Worm (Caenorhabditis elegans) whole organism, L4 larva: ENCODE data around the gene W04D12.1.

Experiments used
- F10B5.3 ChIP-seq: sonication (generic microtip); optimal IDR thresholded peaks from 2 replicates; lab custom pipeline; 2016; ENCODE audit warnings: mild to moderate bottlenecking, missing genetic modification characterization, missing compliant biosample characterization
- F49E8.2 ChIP-seq: sonication (generic microtip); optimal IDR thresholded peaks from 2 replicates; lab custom pipeline; 2016; ENCODE audit warnings: missing compliant biosample characterization, mild to moderate bottlenecking, missing genetic modification characterization, borderline replicate concordance
- T20F7.1 ChIP-seq: fragments of 200-800 bp; sonication (Bioruptor generic); optimal IDR thresholded peaks from 2 replicates; lab custom pipeline; 2018; ENCODE audit warnings: mild to moderate bottlenecking, missing genetic modification characterization, missing compliant biosample characterization
- T26A8.4 ChIP-seq: fragments of 200-800 bp; sonication (Bioruptor generic); IDR thresholded peaks from 2 replicates; pipeline ENCODE4 v1.3.6; 2022; ENCODE audit warnings: missing genetic modification characterization, missing compliant biosample characterization
- Y105C5A.15 ChIP-seq: fragments of 200-800 bp; sonication (Bioruptor generic); IDR thresholded peaks from 2 replicates; pipeline ENCODE4 v1.3.6; 2022; ENCODE audit warnings: missing genetic modification characterization, missing compliant biosample characterization
- Y48G9A.11 ChIP-seq: fragments of 200-800 bp; sonication (Bioruptor generic); IDR thresholded peaks from 2 replicates; pipeline ENCODE4 v1.3.6; 2022; ENCODE audit warnings: missing genetic modification reagents, missing genetic modification characterization, missing compliant biosample characterization
- Y5F2A.4 ChIP-seq: fragments of 200-800 bp; sonication (Bioruptor generic); optimal IDR thresholded peaks from 2 replicates; lab custom pipeline; 2018; ENCODE audit warnings: mild to moderate bottlenecking, missing genetic modification characterization, missing compliant biosample characterization
- aha-1 ChIP-seq: fragments of 150-350 bp; peaks from one replicate; lab custom pipeline; 2014; ENCODE audit warnings: missing biosample characterization, missing genetic modification characterization
- aly-2 ChIP-seq: sonication (generic microtip); optimal IDR thresholded peaks from 2 replicates; lab custom pipeline; 2018; ENCODE audit warnings: missing biosample characterization, missing genetic modification characterization
- attf-4 ChIP-seq: sonication (generic microtip); optimal IDR thresholded peaks from 3 replicates; lab custom pipeline; 2017; ENCODE audit warnings: missing biosample characterization, missing genetic modification characterization
- ceh-20 ChIP-seq: fragments of 200-800 bp; sonication (Bioruptor generic); IDR thresholded peaks from 2 replicates; pipeline ENCODE4 v1.3.6; 2022; ENCODE audit warnings: missing genetic modification reagents, missing genetic modification characterization, missing compliant biosample characterization
- ceh-32 ChIP-seq: sonication (generic microtip); optimal IDR thresholded peaks from 2 replicates; lab custom pipeline; 2016; ENCODE audit warnings: mild to moderate bottlenecking, missing genetic modification characterization, missing compliant biosample characterization; ENCODE audit not compliant: poor library complexity
- ceh-62 ChIP-seq: sonication (generic microtip); optimal IDR thresholded peaks from 2 replicates; lab custom pipeline; 2017; ENCODE audit warnings: missing biosample characterization, missing genetic modification characterization
- ceh-82 ChIP-seq: sonication (generic microtip); optimal IDR thresholded peaks from 2 replicates; lab custom pipeline; 2017; ENCODE audit warnings: missing biosample characterization, missing genetic modification characterization
- daf-16 ChIP-seq, 3 experiments: sonication (generic microtip); optimal IDR thresholded peaks; 2 replicates each; lab custom pipeline; 2016 to 2017; ENCODE audit warnings: missing genetic modification characterization in 3 of 3, missing genetic modification reagents in 3 of 3, mild to moderate bottlenecking in 2 of 3, missing compliant biosample characterization in 2 of 3, missing biosample characterization in 1 of 3, moderate library complexity in 1 of 3
- daf-19 ChIP-seq: fragments of 200-800 bp; sonication (Bioruptor generic); conservative IDR thresholded peaks from 2 replicates; pipeline ENCODE4 v1.3.6; 2022; ENCODE audit warnings: missing genetic modification characterization, missing compliant biosample characterization
- daf-8 ChIP-seq: fragments of 200-800 bp; sonication (Bioruptor generic); IDR thresholded peaks from 2 replicates; pipeline ENCODE4 v1.3.6; 2022; ENCODE audit warnings: missing genetic modification characterization, missing compliant biosample characterization
- dmd-6 ChIP-seq: fragments of 200-800 bp; sonication (Bioruptor generic); IDR thresholded peaks from 2 replicates; pipeline ENCODE4 v1.3.6; 2022; ENCODE audit warnings: missing genetic modification reagents, missing genetic modification characterization, missing compliant biosample characterization
- dmd-9 ChIP-seq: fragments of 200-800 bp; sonication (Bioruptor generic); IDR thresholded peaks from 2 replicates; pipeline ENCODE4 v1.3.6; 2022; ENCODE audit warnings: missing genetic modification reagents, missing genetic modification characterization, missing compliant biosample characterization
- egl-27 ChIP-seq: sonication (generic microtip); optimal IDR thresholded peaks from 3 replicates; lab custom pipeline; 2017; ENCODE audit warnings: missing biosample characterization, missing genetic modification reagents, missing genetic modification characterization
- fkh-10 ChIP-seq: fragments of 150-350 bp; optimal IDR thresholded peaks from 2 replicates; lab custom pipeline; 2014; ENCODE audit warnings: missing biosample characterization, missing genetic modification reagents, missing genetic modification characterization
- hif-1 ChIP-seq, 2 experiments: sonication (generic microtip); optimal IDR thresholded peaks; 2 replicates each; lab custom pipeline; 2016 to 2017; ENCODE audit warnings: missing compliant biosample characterization in 2 of 2, missing genetic modification characterization in 2 of 2, missing genetic modification reagents in 2 of 2, missing genotype in 2 of 2, mild to moderate bottlenecking in 1 of 2
- hlh-11 ChIP-seq: fragments of 200-800 bp; sonication (Bioruptor generic); optimal IDR thresholded peaks from 2 replicates; lab custom pipeline; 2018; ENCODE audit warnings: mild to moderate bottlenecking, missing genetic modification characterization, missing compliant biosample characterization
- hmg-1.1 ChIP-seq: fragments of 200-800 bp; sonication (Bioruptor generic); IDR thresholded peaks from 2 replicates; pipeline ENCODE4 v1.3.6; 2022; ENCODE audit warnings: missing genetic modification reagents, missing genetic modification characterization, missing compliant biosample characterization
- jun-1 ChIP-seq: fragments of 150-350 bp; optimal IDR thresholded peaks from 2 replicates; lab custom pipeline; 2014; ENCODE audit warnings: missing biosample characterization, missing genetic modification reagents, missing genetic modification characterization
- lin-1 ChIP-seq: fragments of 200-800 bp; sonication (Bioruptor generic); IDR thresholded peaks from 2 replicates; pipeline ENCODE4 v1.3.6; 2022; ENCODE audit warnings: missing genetic modification reagents, missing genetic modification characterization, missing compliant biosample characterization
- lin-29 ChIP-seq: fragments of 200-800 bp; sonication (Bioruptor generic); IDR thresholded peaks from 2 replicates; pipeline ENCODE4 v1.3.6; 2022; ENCODE audit warnings: missing genetic modification reagents, missing genetic modification characterization, missing compliant biosample characterization
- lin-38 ChIP-seq: fragments of 200-800 bp; sonication (Bioruptor generic); IDR thresholded peaks from 2 replicates; pipeline ENCODE4 v1.3.6; 2022; ENCODE audit warnings: missing genetic modification reagents, missing genetic modification characterization, missing compliant biosample characterization
- madf-9 ChIP-seq: fragments of 200-800 bp; sonication (Bioruptor generic); conservative IDR thresholded peaks from 2 replicates; pipeline ENCODE4 v1.3.6; 2022; ENCODE audit warnings: missing genetic modification reagents, missing genetic modification characterization, missing compliant biosample characterization
- mdt-29 ChIP-seq: fragments of 200-800 bp; sonication (Bioruptor generic); IDR thresholded peaks from 2 replicates; pipeline ENCODE4 v1.3.6; 2022; ENCODE audit warnings: missing genetic modification reagents, missing genetic modification characterization, missing compliant biosample characterization
- mep-1 ChIP-seq: fragments of 150-350 bp; sonication (generic microtip); optimal IDR thresholded peaks from 3 replicates; lab custom pipeline; 2014; ENCODE audit warnings: missing biosample characterization, missing genetic modification characterization
- mxl-3 ChIP-seq: fragments of 200-800 bp; sonication (Bioruptor generic); optimal IDR thresholded peaks from 2 replicates; lab custom pipeline; 2018; ENCODE audit warnings: mild to moderate bottlenecking, missing genetic modification characterization, missing compliant biosample characterization
- nhr-102 ChIP-seq: sonication (generic microtip); optimal IDR thresholded peaks from 2 replicates; lab custom pipeline; 2016; ENCODE audit warnings: mild to moderate bottlenecking, missing genetic modification characterization, moderate library complexity, missing compliant biosample characterization
- nhr-11 ChIP-seq: fragments of 150-350 bp; optimal IDR thresholded peaks from 2 replicates; lab custom pipeline; 2014; ENCODE audit warnings: missing biosample characterization, missing genetic modification characterization
- nhr-237 ChIP-seq: sonication (generic microtip); optimal IDR thresholded peaks from 2 replicates; lab custom pipeline; 2017; ENCODE audit warnings: missing biosample characterization, missing genetic modification characterization
- nhr-25 ChIP-seq: sonication (generic microtip); optimal IDR thresholded peaks from 2 replicates; lab custom pipeline; 2017; ENCODE audit warnings: missing genetic modification characterization, mild to moderate bottlenecking, missing compliant biosample characterization, antibody characterized with exemption, moderate library complexity, borderline replicate concordance; ENCODE audit not compliant: insufficient read depth
- nhr-28 ChIP-seq: fragments of 150-350 bp; optimal IDR thresholded peaks from 2 replicates; lab custom pipeline; 2014; ENCODE audit warnings: missing biosample characterization, missing genetic modification characterization
- nhr-42 ChIP-seq: fragments of 200-800 bp; sonication (Bioruptor generic); IDR thresholded peaks from 2 replicates; pipeline ENCODE4 v1.3.6; 2022; ENCODE audit warnings: missing genetic modification characterization, missing compliant biosample characterization
- nhr-6 ChIP-seq: fragments of 150-350 bp; optimal IDR thresholded peaks from 2 replicates; lab custom pipeline; 2014; ENCODE audit warnings: missing biosample characterization, missing genetic modification characterization
- nhr-76 ChIP-seq: fragments of 150-350 bp; optimal IDR thresholded peaks from 2 replicates; lab custom pipeline; 2014; ENCODE audit warnings: missing biosample characterization, missing genetic modification characterization
- php-3 ChIP-seq: fragments of 200-800 bp; sonication (Bioruptor generic); IDR thresholded peaks from 2 replicates; pipeline ENCODE4 v1.3.6; 2022; ENCODE audit warnings: missing genetic modification reagents, missing genetic modification characterization, missing compliant biosample characterization
- rbr-2 ChIP-seq: sonication (generic microtip); optimal IDR thresholded peaks from 2 replicates; lab custom pipeline; 2016; ENCODE audit warnings: missing genotype, missing genetic modification characterization, missing compliant biosample characterization
- saeg-2 ChIP-seq: fragments of 200-800 bp; sonication (Bioruptor generic); IDR thresholded peaks from 2 replicates; pipeline ENCODE4 v1.3.6; 2022; ENCODE audit warnings: missing genetic modification reagents, missing genetic modification characterization, missing compliant biosample characterization
- sdz-12 ChIP-seq: fragments of 200-800 bp; sonication (Bioruptor generic); optimal IDR thresholded peaks from 2 replicates; lab custom pipeline; 2018; ENCODE audit warnings: mild to moderate bottlenecking, missing genetic modification characterization, missing compliant biosample characterization
- set-16 ChIP-seq: fragments of 200-800 bp; sonication (Bioruptor generic); IDR thresholded peaks from 2 replicates; pipeline ENCODE4 v1.3.6; 2022; ENCODE audit warnings: missing genetic modification reagents, missing genetic modification characterization, missing compliant biosample characterization
- snpc-1.2 ChIP-seq: fragments of 200-800 bp; sonication (Bioruptor generic); IDR thresholded peaks from 2 replicates; pipeline ENCODE4 v1.3.6; 2022; ENCODE audit warnings: missing genetic modification reagents, missing genetic modification characterization, missing compliant biosample characterization
- tag-97 ChIP-seq: fragments of 200-800 bp; sonication (Bioruptor generic); IDR thresholded peaks from 2 replicates; pipeline ENCODE4 v1.3.6; 2022; ENCODE audit warnings: missing genetic modification characterization, missing compliant biosample characterization
- zfp-2 ChIP-seq: sonication (generic microtip); optimal IDR thresholded peaks from 2 replicates; lab custom pipeline; 2016; ENCODE audit warnings: mild to moderate bottlenecking, missing genetic modification characterization, missing compliant biosample characterization
- zfp-3 ChIP-seq: fragments of 200-800 bp; sonication (Bioruptor generic); conservative IDR thresholded peaks from 2 replicates; pipeline ENCODE4 v1.3.6; 2022; ENCODE audit warnings: missing genetic modification reagents, missing genetic modification characterization, missing compliant biosample characterization
- zip-2 ChIP-seq: fragments of 150-350 bp; optimal IDR thresholded peaks from 2 replicates; lab custom pipeline; 2014; ENCODE audit warnings: missing biosample characterization, missing genetic modification characterization
- ztf-7 ChIP-seq: fragments of 150-350 bp; optimal IDR thresholded peaks from 2 replicates; lab custom pipeline; 2014; ENCODE audit warnings: missing biosample characterization, missing genetic modification characterization

The W04D12.1 gene

ce11 chrIII:5853240-5853639 lies 16.5 kb downstream of the W04D12.1 start, which contains the start of gene ddx-23 (continued):
- TF ChIP-seq nhr-102 (tag; lab: Kevin White, UChicago), result peak; percentile 36
- TF ChIP-seq nhr-6 (tag; lab: Kevin White, UChicago), result no peak
- TF ChIP-seq nhr-11 (tag; lab: Kevin White, UChicago), result no peak
- no peak for TF ChIP-seq hmg-1.1 (GFP tag; lab: Robert Waterston, UW)
- no peak for TF ChIP-seq nhr-237
- peak; percentile 75 for TF ChIP-seq lin-38 (GFP tag; lab: Robert Waterston, UW)
- TF ChIP-seq dmd-6 (GFP tag; lab: Robert Waterston, UW), result no peak
- peak; percentile 53 for TF ChIP-seq F49E8.2 (tag; lab: Kevin White, UChicago)
- TF ChIP-seq mdt-29, result no peak
- TF ChIP-seq ceh-20, result no peak
- 0 out of 2 replicates have a peak, but pooled peaks have one; percentile 56 for TF ChIP-seq Y105C5A.15 (GFP tag; lab: Robert Waterston, UW)
- TF ChIP-seq fkh-10 (GFP tag; lab: Kevin White, UChicago), result no peak
- no peak for TF ChIP-seq ceh-62 (tag; lab: Kevin White, UChicago)
- TF ChIP-seq nhr-28 (tag; lab: Kevin White, UChicago), result no peak
- peak in 1 of 2 experiments; percentile 26 for TF ChIP-seq daf-16 (GFP tag; optimal IDR thresholded peaks at IDR 0.05; lab: Kevin White, UChicago)
- peak; percentile 31 for TF ChIP-seq daf-16 (tag; optimal IDR thresholded peaks at IDR 0.05; lab: Kevin White, UChicago)
- no peak for TF ChIP-seq zfp-2 (tag; lab: Kevin White, UChicago)
- TF ChIP-seq T26A8.4 (GFP tag; lab: Robert Waterston, UW), result 0 out of 2 replicates have a peak, but pooled peaks have one; percentile 9
- no peak for TF ChIP-seq rbr-2 (tag; lab: Kevin White, UChicago)
- TF ChIP-seq daf-8 (GFP tag; lab: Robert Waterston, UW), result no peak
- no peak for TF ChIP-seq Y48G9A.11
- no peak for TF ChIP-seq T20F7.1 (GFP tag; lab: Kevin White, UChicago)
- TF ChIP-seq mep-1 (tag; lab: Kevin White, UChicago), result peak; percentile 42
- no peak for TF ChIP-seq nhr-42
- no peak for TF ChIP-seq attf-4 (tag; lab: Kevin White, UChicago)
- no peak for TF ChIP-seq tag-97 (GFP tag; lab: Robert Waterston, UW)
- TF ChIP-seq ceh-32 (tag; lab: Kevin White, UChicago), result no peak
- TF ChIP-seq ztf-7 (tag; lab: Kevin White, UChicago), result no peak
- TF ChIP-seq hif-1 (tag; optimal IDR thresholded peaks at IDR 0.05; lab: Kevin White, UChicago), result no peak
- no peak for TF ChIP-seq nhr-25 (tag; lab: Kevin White, UChicago)
- TF ChIP-seq F10B5.3, result no peak
- TF ChIP-seq Y5F2A.4 (GFP tag; lab: Kevin White, UChicago), result peak; percentile 22
- peak; percentile 65 for TF ChIP-seq zfp-3 (GFP tag; lab: Robert Waterston, UW)
- no peak for TF ChIP-seq aly-2
- no peak for TF ChIP-seq sdz-12 (GFP tag; lab: Kevin White, UChicago)
- no peak for TF ChIP-seq egl-27 (tag; lab: Kevin White, UChicago)
- no peak for TF ChIP-seq dmd-9 (GFP tag; lab: Robert Waterston, UW)
- no peak for TF ChIP-seq ceh-82 (tag; lab: Kevin White, UChicago)

DNA sequence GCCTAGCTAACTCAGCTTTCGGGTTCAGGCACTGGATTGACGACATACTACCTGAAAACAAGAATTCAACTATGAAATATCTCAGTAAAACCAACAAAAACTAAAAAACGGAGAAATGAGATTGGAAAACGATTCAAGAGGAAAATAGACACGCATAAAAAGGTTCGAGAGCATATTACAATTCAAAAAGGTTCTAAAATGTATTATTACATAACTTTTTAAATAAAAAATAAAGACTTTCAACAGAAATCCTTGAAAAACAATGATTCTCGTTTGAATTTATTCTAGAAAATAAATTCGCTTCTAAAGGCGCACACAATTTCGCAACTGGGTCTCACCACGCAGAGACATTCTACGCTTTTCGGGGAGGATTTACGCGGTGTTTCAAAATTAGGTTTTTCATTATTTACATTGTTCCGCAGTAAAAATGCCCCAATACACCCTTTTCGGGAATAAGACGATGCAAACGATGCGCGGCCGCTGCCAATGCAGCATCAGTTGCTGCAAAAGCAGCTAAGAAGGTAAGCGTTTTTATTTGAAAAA lies 19.0 kb downstream of the W04D12.1 start, which contains the start of the genes cct-6 and alh-9:
TSS of gene cct-6 (minus strand) at position 51 of the 543 bp plus-strand sequence.
TSS of gene alh-9 (plus strand) at position 382 of the 543 bp plus-strand sequence.
- TF ChIP-seq saeg-2 (GFP tag; lab: Robert Waterston, UW) (no peak), hlh-11 (tag; lab: Kevin White, UChicago) (peak; percentile 61), madf-9 (GFP tag; lab: Robert Waterston, UW) (no peak), set-16 (no peak), aha-1 (peak; percentile 75), nhr-6 (tag; lab: Kevin White, UChicago) (peak; percentile 81), F10B5.3 (no peak), zip-2 (tag; lab: Kevin White, UChicago) (no peak), dmd-6 (GFP tag; lab: Robert Waterston, UW) (peak; percentile 35; the same call in 1 of the 2 replicates), mxl-3 (GFP tag; lab: Kevin White, UChicago) (no peak), jun-1 (tag; lab: Kevin White, UChicago) (no peak), lin-29 (no peak), php-3 (GFP tag; lab: Robert Waterston, UW) (no peak), daf-19 (GFP tag; lab: Robert Waterston, UW) (no peak), nhr-102 (tag; lab: Kevin White, UChicago) (no peak), nhr-76 (tag; lab: Kevin White, UChicago) (no peak), lin-1 (no peak), snpc-1.2 (GFP tag; lab: Robert Waterston, UW) (no peak)
